Worm (Caenorhabditis elegans) whole organism, early embryonic: ENCODE results near the gene Y49E10.29.

Source experiments
- B0310.2 ChIP-seq: sonication (generic microtip); optimal IDR thresholded peaks from 2 replicates; lab custom pipeline; 2016; ENCODE audit warnings: mild to moderate bottlenecking, missing genetic modification characterization, missing compliant biosample characterization
- ama-1 ChIP-seq: fragments of 150-350 bp; optimal IDR thresholded peaks from 2 replicates; lab custom pipeline; 2014
- ceh-36 ChIP-seq: sonication (generic microtip); optimal IDR thresholded peaks from 2 replicates; lab custom pipeline; 2016; ENCODE audit warnings: missing genetic modification characterization, inconsistent platforms, missing compliant biosample characterization
- hmbx-1 ChIP-seq: sonication (generic microtip); optimal IDR thresholded peaks from 2 replicates; lab custom pipeline; 2016; ENCODE audit warnings: mild to moderate bottlenecking, missing genetic modification characterization, missing compliant biosample characterization
- hmg-4 ChIP-seq: fragments of 200-800 bp; sonication (Bioruptor generic); optimal IDR thresholded peaks from 2 replicates; lab custom pipeline; 2018; ENCODE audit warnings: mild to moderate bottlenecking, missing genetic modification characterization, missing compliant biosample characterization
- tbx-11 ChIP-seq: fragments of 200-800 bp; sonication (Bioruptor generic); IDR thresholded peaks from 2 replicates; pipeline ENCODE4 v1.3.6; 2022; ENCODE audit warnings: missing genetic modification characterization, missing compliant biosample characterization
- tbx-37 ChIP-seq: fragments of 200-800 bp; sonication (Bioruptor generic); conservative IDR thresholded peaks from 2 replicates; pipeline ENCODE4 v1.3.6; 2022; ENCODE audit warnings: missing genetic modification reagents, missing genetic modification characterization, missing compliant biosample characterization
- tra-4 ChIP-seq: sonication (generic microtip); optimal IDR thresholded peaks from 2 replicates; lab custom pipeline; 2017; ENCODE audit warnings: missing genetic modification characterization, missing compliant biosample characterization

ce11 chrIII:12428264-12428627 is 40.7 kb upstream of the Y49E10.29 start:
- TF ChIP-seq tbx-37 (GFP tag; lab: Robert Waterston, UW) = no peak
- TF ChIP-seq hmbx-1 (tag; lab: Kevin White, UChicago) = no peak
- no peak for TF ChIP-seq ama-1 (lab: Kevin White, UChicago)
- no peak for TF ChIP-seq B0310.2
- TF ChIP-seq ceh-36 (tag; lab: Kevin White, UChicago) = no peak
- TF ChIP-seq tbx-11 = no peak
- no peak for TF ChIP-seq hmg-4 (GFP tag; lab: Kevin White, UChicago)
- no peak for TF ChIP-seq tra-4 (tag; lab: Kevin White, UChicago)
